Worm (Caenorhabditis elegans) whole organism, early embryonic: ENCODE results near the gene F40A3.3.

Experiments
- F13C5.2 ChIP-seq: sonication (generic microtip); optimal IDR thresholded peaks from 2 replicates; lab custom pipeline; 2017; ENCODE audit warnings: mild to moderate bottlenecking, missing genetic modification characterization, inconsistent platforms, missing compliant biosample characterization
- aly-1 ChIP-seq: sonication (generic microtip); optimal IDR thresholded peaks from 2 replicates; lab custom pipeline; 2016; ENCODE audit warnings: missing genetic modification characterization, missing compliant biosample characterization
- ama-1 ChIP-seq: fragments of 150-350 bp; optimal IDR thresholded peaks from 2 replicates; lab custom pipeline; 2014
- ceh-13 ChIP-seq: fragments of 200-800 bp; sonication (Bioruptor generic); optimal IDR thresholded peaks from 2 replicates; lab custom pipeline; 2018; ENCODE audit warnings: mild to moderate bottlenecking, missing genetic modification characterization, missing compliant biosample characterization
- flt-1 ChIP-seq: fragments of 200-800 bp; sonication (Bioruptor generic); IDR thresholded peaks from 2 replicates; pipeline ENCODE4 v1.3.6; 2022; ENCODE audit warnings: missing genetic modification characterization, missing compliant biosample characterization
- hnd-1 ChIP-seq: sonication (generic microtip); optimal IDR thresholded peaks from 2 replicates; lab custom pipeline; 2016; ENCODE audit warnings: missing genetic modification characterization, missing compliant biosample characterization
- pes-1 ChIP-seq: fragments of 200-800 bp; sonication (Bioruptor generic); IDR thresholded peaks from 2 replicates; pipeline ENCODE4 v1.3.6; 2022; ENCODE audit warnings: missing genetic modification reagents, missing genetic modification characterization, missing compliant biosample characterization
- scrt-1 ChIP-seq: fragments of 200-800 bp; sonication (Bioruptor generic); IDR thresholded peaks from 2 replicates; pipeline ENCODE4 v1.3.6; 2022; ENCODE audit warnings: missing genetic modification characterization, missing compliant biosample characterization
- tbx-11 ChIP-seq: fragments of 200-800 bp; sonication (Bioruptor generic); IDR thresholded peaks from 2 replicates; pipeline ENCODE4 v1.3.6; 2022; ENCODE audit warnings: missing genetic modification characterization, missing compliant biosample characterization
- tbx-37 ChIP-seq: fragments of 200-800 bp; sonication (Bioruptor generic); conservative IDR thresholded peaks from 2 replicates; pipeline ENCODE4 v1.3.6; 2022; ENCODE audit warnings: missing genetic modification reagents, missing genetic modification characterization, missing compliant biosample characterization

- no peak for TF ChIP-seq hnd-1 (tag; lab: Kevin White, UChicago)
- no peak for TF ChIP-seq F13C5.2 (tag; lab: Kevin White, UChicago)
- TF ChIP-seq tbx-11: no peak
- no peak for TF ChIP-seq ama-1 (lab: Kevin White, UChicago)
- TF ChIP-seq tbx-37: no peak
- TF ChIP-seq flt-1 (GFP tag; lab: Robert Waterston, UW): no peak
- no peak for TF ChIP-seq scrt-1 (GFP tag; lab: Robert Waterston, UW)
- no peak for TF ChIP-seq aly-1 (tag; lab: Kevin White, UChicago)
- no peak for TF ChIP-seq ceh-13 (GFP tag; lab: Kevin White, UChicago)
- TF ChIP-seq pes-1 (GFP tag; lab: Robert Waterston, UW): no peak
Measured at ce11 chrV:7847170-7847569, 30.1 kb upstream of the F40A3.3 start, which contains the start of gene memo-1.
